Fruit fly (Drosophila melanogaster) whole organism, embryonic: Measurements from ENCODE around the gene Jon99Fii.

ENCODE experiments used
- Asciz ChIP-seq: fragments of 200-800 bp; sonication (Bioruptor generic); optimal IDR thresholded peaks from 2 replicates; lab custom pipeline; 2017; ENCODE audit warnings: missing biosample characterization, mild to moderate bottlenecking, missing genetic modification characterization, missing genetic modification reagents
- CG10543 ChIP-seq: fragments of 200-800 bp; sonication (Bioruptor generic); optimal IDR thresholded peaks from 3 replicates; lab custom pipeline; 2017; ENCODE audit warnings: missing biosample characterization, mild to moderate bottlenecking, missing genetic modification characterization, moderate library complexity
- CG11247 ChIP-seq: fragments of 200-800 bp; sonication (Bioruptor generic); IDR thresholded peaks from 2 replicates; pipeline ENCODE4 v1.3.6; 2022; ENCODE audit warnings: missing biosample characterization, missing genetic modification characterization
- CG12236 ChIP-seq: fragments of 200-800 bp; sonication (Bioruptor generic); optimal IDR thresholded peaks from 2 replicates; lab custom pipeline; 2016; ENCODE audit warnings: missing biosample characterization, missing genetic modification characterization
- CG14050 ChIP-seq: fragments of 200-800 bp; sonication (Bioruptor generic); IDR thresholded peaks from 3 replicates; pipeline ENCODE4 v1.3.6; 2022; ENCODE audit warnings: missing biosample characterization, missing genetic modification characterization
- CG14965 ChIP-seq: fragments of 200-800 bp; sonication (Bioruptor generic); optimal IDR thresholded peaks from 2 replicates; lab custom pipeline; 2016; ENCODE audit warnings: missing biosample characterization, missing genetic modification characterization, borderline replicate concordance
- CG15269 ChIP-seq: fragments of 200-800 bp; sonication (Bioruptor generic); optimal IDR thresholded peaks from 2 replicates; lab custom pipeline; 2018; ENCODE audit warnings: missing biosample characterization, mild to moderate bottlenecking, missing genetic modification characterization, moderate library complexity
- CG1529 ChIP-seq: fragments of 200-800 bp; sonication (Bioruptor generic); optimal IDR thresholded peaks from 3 replicates; lab custom pipeline; 2018; ENCODE audit warnings: missing biosample characterization, missing genetic modification characterization
- CG15514 ChIP-seq: fragments of 200-800 bp; sonication (Bioruptor generic); optimal IDR thresholded peaks from 3 replicates; lab custom pipeline; 2017; ENCODE audit warnings: missing biosample characterization, missing genetic modification characterization, mild to moderate bottlenecking, moderate library complexity, missing genetic modification reagents
- CG17359 ChIP-seq: fragments of 200-800 bp; sonication (Bioruptor generic); optimal IDR thresholded peaks from 3 replicates; lab custom pipeline; 2018; ENCODE audit warnings: missing biosample characterization, mild to moderate bottlenecking, missing genetic modification characterization, moderate library complexity
- CG30020 ChIP-seq: fragments of 200-800 bp; optimal IDR thresholded peaks from 2 replicates; lab custom pipeline; 2019; ENCODE audit warnings: missing biosample characterization, mild to moderate bottlenecking, missing genetic modification characterization, moderate library complexity
- CG33213 ChIP-seq: fragments of 200-800 bp; sonication (Bioruptor generic); optimal IDR thresholded peaks from 3 replicates; lab custom pipeline; 2016; ENCODE audit warnings: missing biosample characterization, missing genetic modification characterization
- CG34376 ChIP-seq: fragments of 200-800 bp; sonication (Bioruptor generic); optimal IDR thresholded peaks from 2 replicates; lab custom pipeline; 2018; ENCODE audit warnings: missing biosample characterization, mild to moderate bottlenecking, missing genetic modification characterization
- CG4328 ChIP-seq: fragments of 200-800 bp; sonication (Bioruptor generic); optimal IDR thresholded peaks from 3 replicates; lab custom pipeline; 2017; ENCODE audit warnings: missing biosample characterization, missing genetic modification reagents, missing genetic modification characterization
- CG4820 ChIP-seq: fragments of 200-800 bp; sonication (Bioruptor generic); optimal IDR thresholded peaks from 3 replicates; lab custom pipeline; 2016; ENCODE audit warnings: missing biosample characterization, missing genetic modification characterization
- CG7271 ChIP-seq: fragments of 200-800 bp; sonication (Bioruptor generic); optimal IDR thresholded peaks from 2 replicates; lab custom pipeline; 2018; ENCODE audit warnings: missing biosample characterization, mild to moderate bottlenecking, missing genetic modification characterization, moderate library complexity
- CTCF ChIP-seq: fragments of 200-800 bp; sonication (Bioruptor generic); optimal IDR thresholded peaks from 2 replicates; lab custom pipeline; 2017; ENCODE audit warnings: missing biosample characterization, mild to moderate bottlenecking, missing genetic modification characterization, moderate library complexity
- Elba2 ChIP-seq: fragments of 200-800 bp; sonication (Bioruptor generic); optimal IDR thresholded peaks from 3 replicates; lab custom pipeline; 2016; ENCODE audit warnings: missing biosample characterization, missing genetic modification characterization
- Ets97D ChIP-seq: fragments of 200-800 bp; sonication (Bioruptor generic); optimal IDR thresholded peaks from 3 replicates; lab custom pipeline; 2016; ENCODE audit warnings: missing biosample characterization, missing genetic modification characterization
- Fer3 ChIP-seq: fragments of 200-800 bp; sonication (Bioruptor generic); optimal IDR thresholded peaks from 2 replicates; lab custom pipeline; 2018; ENCODE audit warnings: missing biosample characterization, mild to moderate bottlenecking, missing genetic modification characterization, moderate library complexity
- Gug ChIP-seq: fragments of 200-800 bp; sonication (Bioruptor generic); IDR thresholded peaks from 4 replicates; pipeline ENCODE4 v1.3.6; 2022; ENCODE audit warnings: missing biosample characterization, missing genetic modification characterization
- Hmr ChIP-seq: fragments of 200-800 bp; sonication (Bioruptor generic); optimal IDR thresholded peaks from 3 replicates; lab custom pipeline; 2017; ENCODE audit warnings: mild to moderate bottlenecking, missing biosample characterization, missing genetic modification reagents, missing genetic modification characterization
- Hr78 ChIP-seq, 2 experiments: fragments of 200-800 bp in 1 of 2; fragments of >200 bp in 1 of 2; sonication (Bioruptor generic) in 1 of 2; optimal IDR thresholded peaks; 2 replicates each; lab custom pipeline; 2017 to 2019; ENCODE audit warnings: missing biosample characterization in 2 of 2, missing genetic modification characterization in 2 of 2, mild to moderate bottlenecking in 1 of 2, moderate library complexity in 1 of 2
- Mrtf ChIP-seq: fragments of 200-800 bp; sonication (Bioruptor generic); IDR thresholded peaks from 3 replicates; pipeline ENCODE4 v1.3.6; 2022; ENCODE audit warnings: missing biosample characterization, missing genetic modification characterization
- Myb ChIP-seq: fragments of 200-800 bp; sonication (Bioruptor generic); optimal IDR thresholded peaks from 2 replicates; lab custom pipeline; 2016; ENCODE audit warnings: missing biosample characterization, missing genetic modification characterization
- Nf-YA ChIP-seq: fragments of 200-800 bp; sonication (Bioruptor generic); IDR thresholded peaks from 2 replicates; pipeline ENCODE4 v1.3.6; 2022; ENCODE audit warnings: missing biosample characterization, missing genetic modification characterization
- Oli ChIP-seq: fragments of 200-800 bp; sonication (Bioruptor generic); optimal IDR thresholded peaks from 2 replicates; lab custom pipeline; 2018; ENCODE audit warnings: missing biosample characterization, mild to moderate bottlenecking, missing genetic modification characterization, moderate library complexity
- Pdp1 ChIP-seq, 2 experiments: fragments of 200-800 bp; sonication (Bioruptor generic); optimal IDR thresholded peaks; 3 replicates each; lab custom pipeline; 2016; ENCODE audit warnings: missing biosample characterization in 2 of 2, missing genetic modification characterization in 2 of 2, mild to moderate bottlenecking in 1 of 2, moderate library complexity in 1 of 2
- Stat92E ChIP-seq, 3 experiments: fragments of >200 bp in 2 of 3; fragments of 200-800 bp in 1 of 3; sonication (Bioruptor generic) in 1 of 3; optimal IDR thresholded peaks; 2 replicates each; lab custom pipeline; 2017 to 2019; ENCODE audit warnings: missing biosample characterization in 3 of 3, missing genetic modification characterization in 3 of 3, mild to moderate bottlenecking in 1 of 3, moderate library complexity in 1 of 3
- ab ChIP-seq: fragments of 200-800 bp; sonication (Bioruptor generic); optimal IDR thresholded peaks from 2 replicates; lab custom pipeline; 2016; ENCODE audit warnings: missing biosample characterization, missing genetic modification characterization
- ato ChIP-seq: fragments of 200-800 bp; sonication (Bioruptor generic); IDR thresholded peaks from 2 replicates; pipeline ENCODE4 v1.3.6; 2022; ENCODE audit warnings: missing biosample characterization, missing genetic modification characterization; ENCODE audit not compliant: partially characterized antibody
- cad ChIP-seq: fragments of >200 bp; optimal IDR thresholded peaks from 2 replicates; lab custom pipeline; 2017; ENCODE audit warnings: missing biosample characterization, missing genetic modification characterization
- chm ChIP-seq: fragments of 200-800 bp; sonication (Bioruptor generic); IDR thresholded peaks from 2 replicates; pipeline ENCODE4 v1.3.6; 2022; ENCODE audit warnings: missing biosample characterization, missing genetic modification characterization
- chn ChIP-seq: fragments of 200-800 bp; sonication (Bioruptor generic); optimal IDR thresholded peaks from 2 replicates; lab custom pipeline; 2016; ENCODE audit warnings: missing biosample characterization, missing genetic modification characterization
- da ChIP-seq: fragments of 200-800 bp; sonication (Bioruptor generic); optimal IDR thresholded peaks from 2 replicates; lab custom pipeline; 2016; ENCODE audit warnings: missing biosample characterization, missing genetic modification characterization
- dimm ChIP-seq: fragments of 200-800 bp; sonication (Bioruptor generic); IDR thresholded peaks from 2 replicates; pipeline ENCODE4 v1.3.6; 2022; ENCODE audit warnings: missing biosample characterization, missing genetic modification characterization
- dysf ChIP-seq: fragments of 200-800 bp; sonication (Bioruptor generic); IDR thresholded peaks from 3 replicates; pipeline ENCODE4 v1.3.6; 2022; ENCODE audit warnings: missing biosample characterization, missing genetic modification characterization
- gro ChIP-seq: fragments of 200-800 bp; sonication (Bioruptor generic); optimal IDR thresholded peaks from 2 replicates; lab custom pipeline; 2016; ENCODE audit warnings: missing biosample characterization, missing genetic modification characterization
- kay ChIP-seq: fragments of 200-800 bp; sonication (Bioruptor generic); optimal IDR thresholded peaks from 2 replicates; lab custom pipeline; 2016; ENCODE audit warnings: missing biosample characterization, missing genetic modification characterization
- knrl ChIP-seq: fragments of 200-800 bp; sonication (Bioruptor generic); IDR thresholded peaks from 3 replicates; pipeline ENCODE4 v1.3.6; 2022; ENCODE audit warnings: missing biosample characterization, missing genetic modification characterization; ENCODE audit not compliant: partially characterized antibody
- lab ChIP-seq: fragments of 200-800 bp; sonication (Bioruptor generic); optimal IDR thresholded peaks from 3 replicates; lab custom pipeline; 2017; ENCODE audit warnings: missing biosample characterization, missing genetic modification characterization, mild to moderate bottlenecking, moderate library complexity, missing genetic modification reagents
- onecut ChIP-seq: fragments of 200-800 bp; sonication (Bioruptor generic); IDR thresholded peaks from 2 replicates; pipeline ENCODE4 v1.3.6; 2022; ENCODE audit warnings: missing biosample characterization, missing genetic modification characterization
- row ChIP-seq: fragments of 200-800 bp; sonication (Bioruptor generic); IDR thresholded peaks from 3 replicates; pipeline ENCODE4 v1.3.6; 2022; ENCODE audit warnings: missing biosample characterization, missing genetic modification characterization
- sd ChIP-seq: fragments of 200-800 bp; sonication (Bioruptor generic); optimal IDR thresholded peaks from 3 replicates; lab custom pipeline; 2018; ENCODE audit warnings: missing biosample characterization, mild to moderate bottlenecking, missing genetic modification characterization, moderate library complexity
- tll ChIP-seq, 2 experiments: fragments of 200-800 bp in 1 of 2; fragments of >200 bp in 1 of 2; sonication (Bioruptor generic) in 1 of 2; optimal IDR thresholded peaks; 2 replicates each; lab custom pipeline; 2017 to 2019; ENCODE audit warnings: missing biosample characterization in 2 of 2, missing genetic modification characterization in 2 of 2, mild to moderate bottlenecking in 1 of 2, moderate library complexity in 1 of 2
- twi ChIP-seq: fragments of 200-800 bp; optimal IDR thresholded peaks from 2 replicates; lab custom pipeline; 2019; ENCODE audit warnings: missing biosample characterization, mild to moderate bottlenecking, missing genetic modification characterization, moderate library complexity
- vfl ChIP-seq: fragments of 200-800 bp; sonication (Bioruptor generic); optimal IDR thresholded peaks from 2 replicates; lab custom pipeline; 2016; ENCODE audit warnings: missing biosample characterization, missing genetic modification characterization
- vvl ChIP-seq: fragments of 200-800 bp; sonication (Bioruptor generic); IDR thresholded peaks from 2 replicates; pipeline ENCODE4 v1.3.6; 2022; ENCODE audit warnings: missing biosample characterization, missing genetic modification characterization
- wek ChIP-seq: fragments of 200-800 bp; sonication (Bioruptor generic); optimal IDR thresholded peaks from 3 replicates; lab custom pipeline; 2018; ENCODE audit warnings: missing biosample characterization, mild to moderate bottlenecking, missing genetic modification characterization, moderate library complexity
- z ChIP-seq: fragments of 200-800 bp; sonication (Bioruptor generic); IDR thresholded peaks from 3 replicates; pipeline ENCODE4 v1.3.6; 2022; ENCODE audit warnings: missing biosample characterization, missing genetic modification characterization

Jon99Fii gene

dm6 chr3R:30466515-30466914 lies 21.2 kb downstream of the Jon99Fii start (continued):
- TF ChIP-seq onecut (GFP tag; lab: Robert Waterston, UW) (0 out of 2 replicates have a peak, but pooled peaks have one; percentile 7), CG15269 (tag; lab: Kevin White, UChicago) (no peak), vvl (0 out of 2 replicates have a peak, but pooled peaks have one; percentile 15), CG1529 (GFP tag; lab: Kevin White, UChicago) (no peak), wek (GFP tag; lab: Kevin White, UChicago) (no peak), tll (GFP tag; optimal IDR thresholded peaks at IDR 0.05; lab: Kevin White, UChicago) (peak in 1 of 2 experiments; percentile 31), Gug (GFP tag; lab: Robert Waterston, UW) (no peak), sd (tag; lab: Kevin White, UChicago) (peak; percentile 10), CG34376 (GFP tag; lab: Kevin White, UChicago) (no peak), row (no peak), chn (no peak), CG15514 (GFP tag; lab: Kevin White, UChicago) (peak; percentile 4), z (GFP tag; lab: Robert Waterston, UW) (0 out of 3 replicates have a peak, but pooled peaks have one; percentile 30), CG7271 (tag; lab: Kevin White, UChicago) (no peak), Oli (no peak), Asciz (GFP tag; lab: Kevin White, UChicago) (no peak), Elba2 (GFP tag; lab: Kevin White, UChicago) (no peak), twi (tag; lab: Kevin White, UChicago) (peak; percentile 30), da (no peak), Pdp1 (GFP tag; optimal IDR thresholded peaks at IDR 0.05; lab: Kevin White, UChicago) (peak in 1 of 2 experiments; percentile 95), CG17359 (no peak), Hr78 (GFP tag; optimal IDR thresholded peaks at IDR 0.05; lab: Kevin White, UChicago) (no peak)

- TF ChIP-seq CG33213 (GFP tag; lab: Kevin White, UChicago): no peak
- no peak for TF ChIP-seq ato (GFP tag; lab: Robert Waterston, UW)
- no peak for TF ChIP-seq kay (GFP tag; lab: Kevin White, UChicago)
- TF ChIP-seq cad: no peak
- TF ChIP-seq CG4820 (GFP tag; lab: Kevin White, UChicago): no peak
- TF ChIP-seq Nf-YA (GFP tag; lab: Robert Waterston, UW): no peak
- TF ChIP-seq CG11247: no peak
- no peak for TF ChIP-seq CG14965 (GFP tag; lab: Kevin White, UChicago)
- no peak; the same call in 2 of the 3 replicates for TF ChIP-seq CG14050 (GFP tag; lab: Robert Waterston, UW)
- TF ChIP-seq CG10543 (GFP tag; lab: Kevin White, UChicago): no peak
- peak; percentile 7 for TF ChIP-seq CG30020 (tag; lab: Kevin White, UChicago)
- TF ChIP-seq Hmr: peak; percentile 0
- TF ChIP-seq Myb (GFP tag; lab: Kevin White, UChicago): no peak
- TF ChIP-seq CG4328 (GFP tag; lab: Kevin White, UChicago): no peak
- TF ChIP-seq Fer3 (tag; lab: Kevin White, UChicago): no peak
- peak; percentile 1 for TF ChIP-seq CTCF (GFP tag; lab: Kevin White, UChicago)
- no peak for TF ChIP-seq vfl (GFP tag; lab: Kevin White, UChicago)
- TF ChIP-seq dimm (GFP tag; lab: Robert Waterston, UW): no peak
- no peak for TF ChIP-seq ab (GFP tag; lab: Kevin White, UChicago)
- TF ChIP-seq dysf (GFP tag; lab: Robert Waterston, UW): no peak
- no peak for TF ChIP-seq Ets97D (GFP tag; lab: Kevin White, UChicago)
- TF ChIP-seq Stat92E (GFP tag; optimal IDR thresholded peaks at IDR 0.05; lab: Kevin White, UChicago): peak in 1 of 3 experiments; percentile 56
- TF ChIP-seq Mrtf (GFP tag; lab: Robert Waterston, UW): no peak
- no peak for TF ChIP-seq CG12236 (GFP tag; lab: Kevin White, UChicago)
- TF ChIP-seq lab (GFP tag; lab: Kevin White, UChicago): no peak
- no peak for TF ChIP-seq gro (GFP tag; lab: Kevin White, UChicago)
- no peak; the same call in 1 of the 2 replicates for TF ChIP-seq chm (GFP tag; lab: Robert Waterston, UW)
- TF ChIP-seq knrl (GFP tag; lab: Robert Waterston, UW): no peak
These were observed 21.8 kb downstream of the Jon99Fii start, which contains the start of gene PH4alphaEFB for dm6 chr3R:30465775-30466494. PH4alphaEFB (plus strand) TSS chr3R:30466050.
